Fruit fly (Drosophila melanogaster): ENCODE data around the gene ppk21.

DNA sequence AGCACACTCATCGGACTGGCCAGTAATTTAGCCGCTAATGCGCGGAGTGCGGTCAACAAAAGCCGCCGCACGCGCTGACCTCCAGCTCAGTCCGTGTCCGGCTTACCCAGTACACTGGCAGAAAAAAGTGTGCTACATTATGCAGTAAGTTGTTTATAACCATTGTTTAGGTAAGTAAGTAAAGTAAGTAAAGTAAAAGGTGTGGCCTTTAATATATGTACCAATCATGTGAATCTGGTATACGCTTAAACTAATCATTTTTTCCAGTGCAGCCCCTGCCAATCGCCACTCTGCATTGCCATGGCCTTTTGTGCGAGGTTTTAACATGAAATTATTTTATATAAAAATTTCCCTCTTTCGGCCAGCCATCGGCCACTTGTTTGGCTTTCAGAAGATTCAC, 46.9 kb downstream of the ppk21 start:
- no peak for TF ChIP-seq exex (tag; optimal IDR thresholded peaks at IDR 0.05)
- TF ChIP-seq wor (GFP tag; IDR thresholded peaks at IDR 0.05) = no peak
- TF ChIP-seq CTCF (GFP tag; optimal IDR thresholded peaks at IDR 0.05) = no peak
- no peak for TF ChIP-seq CG32772 (GFP tag; IDR thresholded peaks at IDR 0.05)
- no peak for TF ChIP-seq ro (GFP tag; IDR thresholded peaks at IDR 0.05)
- TF ChIP-seq CG4424 (GFP tag; optimal IDR thresholded peaks at IDR 0.05) = no peak
- TF ChIP-seq CG13296 (GFP tag; optimal IDR thresholded peaks at IDR 0.05) = no peak
- TF ChIP-seq wdn (GFP tag; IDR thresholded peaks at IDR 0.05) = no peak
- no peak for TF ChIP-seq psq (GFP tag; optimal IDR thresholded peaks at IDR 0.05)
- no peak for TF ChIP-seq Ravus (GFP tag; IDR thresholded peaks at IDR 0.05)
- peak; percentile 11 for TF ChIP-seq az2 (GFP tag; optimal IDR thresholded peaks at IDR 0.05)
- no peak for TF ChIP-seq br (optimal IDR thresholded peaks at IDR 0.05)

Data from whole organism, embryonic.